Fruit fly (Drosophila melanogaster) whole organism, embryonic: ENCODE data around the gene anox.

Experiments used
- CG10267 ChIP-seq: fragments of 200-800 bp; sonication (Bioruptor generic); optimal IDR thresholded peaks from 2 replicates; lab custom pipeline; 2018; ENCODE audit warnings: missing biosample characterization, mild to moderate bottlenecking, missing genetic modification characterization, moderate library complexity
- CG10321 ChIP-seq: fragments of 200-800 bp; sonication (Bioruptor generic); IDR thresholded peaks from 2 replicates; pipeline ENCODE4 v1.3.6; 2022; ENCODE audit warnings: missing biosample characterization, missing genetic modification characterization
- CG10431 ChIP-seq: fragments of 200-800 bp; sonication (Bioruptor generic); optimal IDR thresholded peaks from 3 replicates; lab custom pipeline; 2018; ENCODE audit warnings: missing biosample characterization, mild to moderate bottlenecking, missing genetic modification characterization
- CG10543 ChIP-seq: fragments of 200-800 bp; sonication (Bioruptor generic); optimal IDR thresholded peaks from 3 replicates; lab custom pipeline; 2017; ENCODE audit warnings: missing biosample characterization, mild to moderate bottlenecking, missing genetic modification characterization, moderate library complexity
- CG12391 ChIP-seq: fragments of 200-800 bp; sonication (Bioruptor generic); optimal IDR thresholded peaks from 3 replicates; lab custom pipeline; 2018; ENCODE audit warnings: missing biosample characterization, mild to moderate bottlenecking, missing genetic modification characterization, moderate library complexity
- CG13775 ChIP-seq: fragments of 200-800 bp; sonication (Bioruptor generic); optimal IDR thresholded peaks from 3 replicates; lab custom pipeline; 2017; ENCODE audit warnings: missing biosample characterization, mild to moderate bottlenecking, missing genetic modification characterization
- CG14014 ChIP-seq: fragments of 200-800 bp; sonication (Bioruptor generic); IDR thresholded peaks from 2 replicates; pipeline ENCODE4 v1.3.6; 2022; ENCODE audit warnings: missing biosample characterization, missing genetic modification characterization
- CG14667 ChIP-seq: fragments of 200-800 bp; sonication (Bioruptor generic); IDR thresholded peaks from 2 replicates; pipeline ENCODE4 v1.3.6; 2022; ENCODE audit warnings: missing biosample characterization, missing genetic modification characterization
- CG14965 ChIP-seq: fragments of 200-800 bp; sonication (Bioruptor generic); optimal IDR thresholded peaks from 2 replicates; lab custom pipeline; 2016; ENCODE audit warnings: missing biosample characterization, missing genetic modification characterization, borderline replicate concordance
- CG15269 ChIP-seq: fragments of 200-800 bp; sonication (Bioruptor generic); optimal IDR thresholded peaks from 2 replicates; lab custom pipeline; 2018; ENCODE audit warnings: missing biosample characterization, mild to moderate bottlenecking, missing genetic modification characterization, moderate library complexity
- CG15601 ChIP-seq: fragments of 200-800 bp; sonication (Bioruptor generic); optimal IDR thresholded peaks from 3 replicates; lab custom pipeline; 2019; ENCODE audit warnings: missing biosample characterization, mild to moderate bottlenecking, missing genetic modification characterization, moderate library complexity
- CG30020 ChIP-seq: fragments of 200-800 bp; optimal IDR thresholded peaks from 2 replicates; lab custom pipeline; 2019; ENCODE audit warnings: missing biosample characterization, mild to moderate bottlenecking, missing genetic modification characterization, moderate library complexity
- CG7745 ChIP-seq: fragments of 200-800 bp; sonication (Bioruptor generic); optimal IDR thresholded peaks from 2 replicates; lab custom pipeline; 2018; ENCODE audit warnings: missing biosample characterization, mild to moderate bottlenecking, missing genetic modification characterization, moderate library complexity
- CG7839 ChIP-seq: fragments of 200-800 bp; sonication (Bioruptor generic); optimal IDR thresholded peaks from 3 replicates; lab custom pipeline; 2018; ENCODE audit warnings: missing biosample characterization, mild to moderate bottlenecking, missing genetic modification characterization, moderate library complexity
- CG8478 ChIP-seq: fragments of >200 bp; optimal IDR thresholded peaks from 2 replicates; lab custom pipeline; 2018
- CG8765 ChIP-seq: fragments of 200-800 bp; sonication (Bioruptor generic); IDR thresholded peaks from 2 replicates; pipeline ENCODE4 v1.3.6; 2022; ENCODE audit warnings: missing biosample characterization, missing genetic modification characterization
- D ChIP-seq, 2 experiments: fragments of 200-800 bp in 1 of 2; fragments of >200 bp in 1 of 2; sonication (Bioruptor generic) in 1 of 2; optimal IDR thresholded peaks; 2 replicates in 1 of 2; 3 replicates in 1 of 2; lab custom pipeline; 2017; ENCODE audit warnings: mild to moderate bottlenecking in 1 of 2, missing biosample characterization in 1 of 2, missing genetic modification characterization in 1 of 2, missing genetic modification reagents in 1 of 2
- Dad ChIP-seq: fragments of 200-800 bp; sonication (Bioruptor generic); optimal IDR thresholded peaks from 3 replicates; lab custom pipeline; 2016; ENCODE audit warnings: missing biosample characterization, missing genetic modification characterization
- Dbx ChIP-seq: fragments of 200-800 bp; sonication (Bioruptor generic); IDR thresholded peaks from 3 replicates; pipeline ENCODE4 v1.3.6; 2022; ENCODE audit warnings: missing biosample characterization, missing genetic modification characterization
- Dfd ChIP-seq, 2 experiments: fragments of >200 bp; optimal IDR thresholded peaks; 2 replicates each; lab custom pipeline; 2017; ENCODE audit warnings: missing biosample characterization in 2 of 2, missing genetic modification characterization in 2 of 2
- Elba2 ChIP-seq: fragments of 200-800 bp; sonication (Bioruptor generic); optimal IDR thresholded peaks from 3 replicates; lab custom pipeline; 2016; ENCODE audit warnings: missing biosample characterization, missing genetic modification characterization
- Ets65A ChIP-seq: fragments of 200-800 bp; sonication (Bioruptor generic); peaks from one replicate; lab custom pipeline; 2016; ENCODE audit warnings: missing biosample characterization, missing genetic modification characterization
- Hand ChIP-seq: fragments of 200-800 bp; sonication (Bioruptor generic); optimal IDR thresholded peaks from 2 replicates; lab custom pipeline; 2017; ENCODE audit warnings: mild to moderate bottlenecking, missing biosample characterization, missing genetic modification reagents, missing genetic modification characterization
- HmgD ChIP-seq: fragments of 200-800 bp; sonication (Bioruptor generic); optimal IDR thresholded peaks from 3 replicates; lab custom pipeline; 2016; ENCODE audit warnings: missing biosample characterization, missing genetic modification characterization
- Jarid2 ChIP-seq: fragments of 200-800 bp; sonication (Bioruptor generic); optimal IDR thresholded peaks from 3 replicates; lab custom pipeline; 2017; ENCODE audit warnings: mild to moderate bottlenecking, missing biosample characterization, missing genetic modification reagents, missing genetic modification characterization
- MBD-R2 ChIP-seq: fragments of 200-800 bp; sonication (Bioruptor generic); IDR thresholded peaks from 2 replicates; pipeline ENCODE4 v1.3.6; 2022; ENCODE audit warnings: missing biosample characterization, missing genetic modification characterization
- MESR4 ChIP-seq: fragments of 200-800 bp; sonication (Bioruptor generic); optimal IDR thresholded peaks from 2 replicates; lab custom pipeline; 2018; ENCODE audit warnings: missing biosample characterization, mild to moderate bottlenecking, missing genetic modification characterization, moderate library complexity
- NFAT ChIP-seq: fragments of 200-800 bp; sonication (Bioruptor generic); IDR thresholded peaks from 2 replicates; pipeline ENCODE4 v1.3.6; 2022; ENCODE audit warnings: missing biosample characterization, missing genetic modification characterization
- Oaz ChIP-seq: fragments of 200-800 bp; sonication (Bioruptor generic); IDR thresholded peaks from 2 replicates; pipeline ENCODE4 v1.3.6; 2022; ENCODE audit warnings: missing biosample characterization, missing genetic modification characterization
- Rx ChIP-seq: fragments of 200-800 bp; sonication (Bioruptor generic); IDR thresholded peaks from 2 replicates; pipeline ENCODE4 v1.3.6; 2022; ENCODE audit warnings: missing biosample characterization, missing genetic modification characterization
- Spps ChIP-seq: fragments of 200-800 bp; sonication (Bioruptor generic); optimal IDR thresholded peaks from 2 replicates; lab custom pipeline; 2018; ENCODE audit warnings: missing biosample characterization, mild to moderate bottlenecking, missing genetic modification characterization
- Usf ChIP-seq: fragments of 200-800 bp; sonication (Bioruptor generic); optimal IDR thresholded peaks from 2 replicates; lab custom pipeline; 2017; ENCODE audit warnings: missing genotype, missing biosample characterization, missing genetic modification characterization
- bowl ChIP-seq: fragments of 200-800 bp; sonication (Bioruptor generic); IDR thresholded peaks from 2 replicates; pipeline ENCODE4 v1.3.6; 2022; ENCODE audit warnings: missing biosample characterization, missing genetic modification characterization
- bsh ChIP-seq, 2 experiments: fragments of 200-800 bp; sonication (Bioruptor generic); optimal IDR thresholded peaks; 2 replicates each; lab custom pipeline; 2017 to 2018; ENCODE audit warnings: mild to moderate bottlenecking in 2 of 2, missing biosample characterization in 2 of 2, missing genetic modification characterization in 2 of 2, moderate library complexity in 1 of 2
- btn ChIP-seq: fragments of 200-800 bp; sonication (Bioruptor generic); optimal IDR thresholded peaks from 2 replicates; lab custom pipeline; 2016; ENCODE audit warnings: missing biosample characterization, missing genetic modification characterization
- cas ChIP-seq: fragments of 200-800 bp; sonication (Bioruptor generic); IDR thresholded peaks from 2 replicates; pipeline ENCODE4 v1.3.6; 2022; ENCODE audit warnings: missing biosample characterization, missing genetic modification characterization
- chn ChIP-seq: fragments of 200-800 bp; sonication (Bioruptor generic); optimal IDR thresholded peaks from 2 replicates; lab custom pipeline; 2016; ENCODE audit warnings: missing biosample characterization, missing genetic modification characterization
- crc ChIP-seq: fragments of 200-800 bp; sonication (Bioruptor generic); optimal IDR thresholded peaks from 2 replicates; lab custom pipeline; 2016; ENCODE audit warnings: missing biosample characterization, missing genetic modification characterization
- dan ChIP-seq: fragments of 200-800 bp; sonication (Bioruptor generic); IDR thresholded peaks from 2 replicates; pipeline ENCODE4 v1.3.6; 2022; ENCODE audit warnings: missing biosample characterization, missing genetic modification characterization
- dpn ChIP-seq, 2 experiments: fragments of 200-800 bp; sonication (Bioruptor generic); optimal IDR thresholded peaks; 3 replicates each; lab custom pipeline; 2016; ENCODE audit warnings: missing biosample characterization in 2 of 2, missing genetic modification characterization in 2 of 2
- dysf ChIP-seq: fragments of 200-800 bp; sonication (Bioruptor generic); IDR thresholded peaks from 3 replicates; pipeline ENCODE4 v1.3.6; 2022; ENCODE audit warnings: missing biosample characterization, missing genetic modification characterization
- fru ChIP-seq: fragments of >200 bp; optimal IDR thresholded peaks from 2 replicates; lab custom pipeline; 2017
- nmo ChIP-seq: fragments of 200-800 bp; sonication (Bioruptor generic); optimal IDR thresholded peaks from 2 replicates; lab custom pipeline; 2018; ENCODE audit warnings: missing biosample characterization, mild to moderate bottlenecking, missing genetic modification characterization, moderate library complexity
- pan ChIP-seq, 4 experiments: fragments of >200 bp in 3 of 4; fragments of 200-800 bp in 1 of 4; sonication (Bioruptor generic) in 1 of 4; optimal IDR thresholded peaks in 3 of 4; IDR thresholded peaks in 1 of 4; 2 replicates each; pipeline versions ENCODE4 v1.3.6 to Lab custom; 2017 to 2022; ENCODE audit warnings: missing biosample characterization in 2 of 4, missing genetic modification characterization in 2 of 4, mixed read lengths in 1 of 4
- peb ChIP-seq: fragments of 200-800 bp; sonication (Bioruptor generic); IDR thresholded peaks from 2 replicates; pipeline ENCODE4 v1.3.6; 2022; ENCODE audit warnings: missing biosample characterization, missing genetic modification characterization
- psq ChIP-seq: fragments of 200-800 bp; sonication (Bioruptor generic); optimal IDR thresholded peaks from 2 replicates; lab custom pipeline; 2017; ENCODE audit warnings: missing biosample characterization, missing genetic modification characterization
- salm ChIP-seq: fragments of 200-800 bp; sonication (Bioruptor generic); optimal IDR thresholded peaks from 2 replicates; lab custom pipeline; 2018; ENCODE audit warnings: missing biosample characterization, mild to moderate bottlenecking, missing genetic modification characterization
- sima ChIP-seq: fragments of 200-800 bp; sonication (Bioruptor generic); optimal IDR thresholded peaks from 2 replicates; lab custom pipeline; 2016; ENCODE audit warnings: missing biosample characterization, missing genetic modification characterization
- zen2 ChIP-seq: fragments of 200-800 bp; sonication (Bioruptor generic); IDR thresholded peaks from 3 replicates; pipeline ENCODE4 v1.3.6; 2022; ENCODE audit warnings: missing biosample characterization, missing genetic modification characterization; ENCODE audit not compliant: partially characterized antibody

anox gene

dm6 chrX:21319202-21319772, at the start of gene anox, which contains the start of gene SLIRP1 (continued):
- TF ChIP-seq Rx, result peak; percentile 38; the same call in 1 of the 2 replicates
- TF ChIP-seq Ets65A (GFP tag; lab: Kevin White, UChicago), result peak; percentile 68
- TF ChIP-seq CG30020 (tag; lab: Kevin White, UChicago), result peak; percentile 70
- peak; percentile 52; the same call in 1 of the 2 replicates for TF ChIP-seq NFAT (GFP tag; lab: Robert Waterston, UW)
- peak; percentile 81 for TF ChIP-seq Usf (GFP tag; lab: Kevin White, UChicago)
- no peak for TF ChIP-seq sima (GFP tag; lab: Kevin White, UChicago)
- TF ChIP-seq CG14965 (GFP tag; lab: Kevin White, UChicago), result no peak
- TF ChIP-seq Hand, result peak; percentile 79
- peak; percentile 73 for TF ChIP-seq salm (tag; lab: Kevin White, UChicago)
- TF ChIP-seq HmgD, result peak; percentile 49
- TF ChIP-seq fru, result no peak
- TF ChIP-seq psq (GFP tag; lab: Kevin White, UChicago), result peak; percentile 66
- TF ChIP-seq bowl (GFP tag; lab: Robert Waterston, UW), result 0 out of 2 replicates have a peak, but pooled peaks have one; percentile 8
- TF ChIP-seq CG10321, result peak; percentile 22; the same call in 1 of the 2 replicates
- TF ChIP-seq CG15601 (tag; lab: Kevin White, UChicago), result peak; percentile 86
- no peak for TF ChIP-seq pan (optimal IDR thresholded peaks at IDR 0.05; lab: Kevin White, UChicago)
- peak in 1 of 2 experiments; percentile 78 for TF ChIP-seq pan (GFP tag; optimal IDR thresholded peaks at IDR 0.05 in 1 of 2, IDR thresholded peaks at IDR 0.05 in 1 of 2)
- TF ChIP-seq Spps (tag; lab: Kevin White, UChicago), result peak; percentile 70
- TF ChIP-seq Elba2 (GFP tag; lab: Kevin White, UChicago), result no peak
- peak; percentile 70 for TF ChIP-seq CG10431 (GFP tag; lab: Kevin White, UChicago)
- TF ChIP-seq dpn (GFP tag; optimal IDR thresholded peaks at IDR 0.05; lab: Kevin White, UChicago), result peak; percentile 78 to 87
- TF ChIP-seq CG10267 (tag; lab: Kevin White, UChicago), result peak; percentile 83
- peak; percentile 95 for TF ChIP-seq nmo
- peak; percentile 31; the same call in 1 of the 2 replicates for TF ChIP-seq MBD-R2
- TF ChIP-seq crc (GFP tag; lab: Kevin White, UChicago), result peak; percentile 40
- peak; percentile 59 for TF ChIP-seq chn (GFP tag; lab: Kevin White, UChicago)
- TF ChIP-seq CG12391, result peak; percentile 93
- no peak for TF ChIP-seq Dfd (GFP tag; optimal IDR thresholded peaks at IDR 0.05; lab: Kevin White, UChicago)
- TF ChIP-seq Jarid2 (GFP tag; lab: Kevin White, UChicago), result peak; percentile 44
- TF ChIP-seq Dad (GFP tag; lab: Kevin White, UChicago), result peak; percentile 55
- peak; percentile 90 for TF ChIP-seq dysf (GFP tag; lab: Robert Waterston, UW)
- no peak for TF ChIP-seq dan (GFP tag; lab: Robert Waterston, UW)
- peak; percentile 87 for TF ChIP-seq CG13775
- peak; percentile 49; the same call in 1 of the 2 replicates for TF ChIP-seq CG8765 (GFP tag; lab: Robert Waterston, UW)
- peak; percentile 52 to 87 for TF ChIP-seq bsh (GFP tag; optimal IDR thresholded peaks at IDR 0.05; lab: Kevin White, UChicago)
- peak; percentile 18 for TF ChIP-seq btn (GFP tag; lab: Kevin White, UChicago)
- no peak for TF ChIP-seq zen2 (GFP tag; lab: Robert Waterston, UW)
- TF ChIP-seq Dbx, result peak; percentile 80
- TF ChIP-seq cas (GFP tag; lab: Robert Waterston, UW), result peak; percentile 69
- TF ChIP-seq CG14667 (GFP tag; lab: Robert Waterston, UW), result peak; percentile 60
- TF ChIP-seq peb (GFP tag; lab: Robert Waterston, UW), result peak; percentile 70
- peak; percentile 57 for TF ChIP-seq Oaz (GFP tag; lab: Robert Waterston, UW)
- TF ChIP-seq CG7745 (tag; lab: Kevin White, UChicago), result no peak
- TF ChIP-seq CG15269 (tag; lab: Kevin White, UChicago), result peak; percentile 89
- TF ChIP-seq D (optimal IDR thresholded peaks at IDR 0.05; lab: Kevin White, UChicago), result no peak
- TF ChIP-seq D (GFP tag; optimal IDR thresholded peaks at IDR 0.05; lab: Kevin White, UChicago), result peak; percentile 85
- TF ChIP-seq CG10543, result peak; percentile 77
- TF ChIP-seq MESR4 (GFP tag; lab: Kevin White, UChicago), result no peak
- no peak for TF ChIP-seq CG8478
- TF ChIP-seq CG14014, result peak; percentile 67
- peak; percentile 94 for TF ChIP-seq CG7839 (tag; lab: Kevin White, UChicago)
